Fruit fly (Drosophila melanogaster) whole organism, adult: ENCODE results near the gene Pep.

Source experiments
- CG11617 ChIP-seq: fragments of 200-800 bp; sonication (Bioruptor generic); optimal IDR thresholded peaks from 2 replicates; lab custom pipeline; 2017; ENCODE audit warnings: mild to moderate bottlenecking, missing biosample characterization, missing genetic modification reagents, missing genetic modification characterization
- CG12768 ChIP-seq: fragments of 200-800 bp; sonication (Bioruptor generic); optimal IDR thresholded peaks from 2 replicates; lab custom pipeline; 2017; ENCODE audit warnings: missing biosample characterization, missing genetic modification characterization, mild to moderate bottlenecking, moderate library complexity, missing genetic modification reagents
- CG14711 ChIP-seq: fragments of 200-800 bp; sonication (Bioruptor generic); optimal IDR thresholded peaks from 2 replicates; lab custom pipeline; 2018; ENCODE audit warnings: missing biosample characterization, mild to moderate bottlenecking, missing genetic modification characterization, moderate library complexity
- CG1620 ChIP-seq: fragments of 200-800 bp; sonication (Bioruptor generic); optimal IDR thresholded peaks from 2 replicates; lab custom pipeline; 2016; ENCODE audit warnings: missing biosample characterization, missing genetic modification characterization
- CG33017 ChIP-seq: fragments of 200-800 bp; sonication (Bioruptor generic); optimal IDR thresholded peaks from 2 replicates; lab custom pipeline; 2018; ENCODE audit warnings: missing biosample characterization, mild to moderate bottlenecking, missing genetic modification characterization, moderate library complexity
- CG5204 ChIP-seq: fragments of 200-800 bp; sonication (Bioruptor generic); optimal IDR thresholded peaks from 2 replicates; lab custom pipeline; 2016; ENCODE audit warnings: missing biosample characterization, missing genetic modification characterization
- CG7045 ChIP-seq: fragments of 200-800 bp; sonication (Bioruptor generic); optimal IDR thresholded peaks from 2 replicates; lab custom pipeline; 2017; ENCODE audit warnings: missing biosample characterization, mild to moderate bottlenecking, missing genetic modification characterization
- CG7101 ChIP-seq: fragments of 200-800 bp; sonication (Bioruptor generic); optimal IDR thresholded peaks from 2 replicates; lab custom pipeline; 2018; ENCODE audit warnings: missing biosample characterization, mild to moderate bottlenecking, missing genetic modification characterization, moderate library complexity
- Clk ChIP-seq: fragments of 200-800 bp; sonication (Bioruptor generic); optimal IDR thresholded peaks from 2 replicates; lab custom pipeline; 2017; ENCODE audit warnings: missing biosample characterization, missing genetic modification characterization
- Crg-1 ChIP-seq: fragments of 200-800 bp; sonication (Bioruptor generic); optimal IDR thresholded peaks from 2 replicates; lab custom pipeline; 2016; ENCODE audit warnings: missing biosample characterization, missing genetic modification characterization
- Hr96 ChIP-seq: fragments of 200-800 bp; sonication (Bioruptor generic); optimal IDR thresholded peaks from 2 replicates; lab custom pipeline; 2016; ENCODE audit warnings: missing biosample characterization, missing genetic modification characterization
- Mnt ChIP-seq: fragments of 200-800 bp; sonication (Bioruptor generic); optimal IDR thresholded peaks from 2 replicates; lab custom pipeline; 2016; ENCODE audit warnings: missing biosample characterization, mild to moderate bottlenecking, missing genetic modification characterization
- bab1 ChIP-seq: fragments of 200-800 bp; sonication (Bioruptor generic); optimal IDR thresholded peaks from 3 replicates; lab custom pipeline; 2019; ENCODE audit warnings: missing biosample characterization, mild to moderate bottlenecking, missing genetic modification characterization, moderate library complexity
- cic ChIP-seq: fragments of 200-800 bp; sonication (Bioruptor generic); optimal IDR thresholded peaks from 2 replicates; lab custom pipeline; 2017; ENCODE audit warnings: missing biosample characterization, mild to moderate bottlenecking, missing genetic modification characterization, moderate library complexity
- cnc ChIP-seq, 2 experiments: fragments of >200 bp; optimal IDR thresholded peaks; 2 replicates each; lab custom pipeline; 2017
- kay ChIP-seq: fragments of 200-800 bp; sonication (Bioruptor generic); peaks from one replicate; lab custom pipeline; 2016; ENCODE audit warnings: missing biosample characterization, missing genetic modification characterization, borderline replicate concordance
- ovo ChIP-seq: fragments of 200-800 bp; sonication (Bioruptor generic); optimal IDR thresholded peaks from 2 replicates; lab custom pipeline; 2016; ENCODE audit warnings: missing biosample characterization, missing genetic modification characterization
- pad ChIP-seq: fragments of 200-800 bp; sonication (Bioruptor generic); optimal IDR thresholded peaks from 3 replicates; lab custom pipeline; 2017; ENCODE audit warnings: missing biosample characterization, missing genetic modification characterization, mild to moderate bottlenecking, moderate library complexity, missing genetic modification reagents
- tj ChIP-seq: fragments of 200-800 bp; sonication (Bioruptor generic); optimal IDR thresholded peaks from 3 replicates; lab custom pipeline; 2017; ENCODE audit warnings: missing biosample characterization, mild to moderate bottlenecking, missing genetic modification characterization, moderate library complexity
- toe ChIP-seq: fragments of 200-800 bp; sonication (Bioruptor generic); optimal IDR thresholded peaks from 2 replicates; lab custom pipeline; 2016; ENCODE audit warnings: missing biosample characterization, missing genetic modification characterization

Gene Pep

DNA sequence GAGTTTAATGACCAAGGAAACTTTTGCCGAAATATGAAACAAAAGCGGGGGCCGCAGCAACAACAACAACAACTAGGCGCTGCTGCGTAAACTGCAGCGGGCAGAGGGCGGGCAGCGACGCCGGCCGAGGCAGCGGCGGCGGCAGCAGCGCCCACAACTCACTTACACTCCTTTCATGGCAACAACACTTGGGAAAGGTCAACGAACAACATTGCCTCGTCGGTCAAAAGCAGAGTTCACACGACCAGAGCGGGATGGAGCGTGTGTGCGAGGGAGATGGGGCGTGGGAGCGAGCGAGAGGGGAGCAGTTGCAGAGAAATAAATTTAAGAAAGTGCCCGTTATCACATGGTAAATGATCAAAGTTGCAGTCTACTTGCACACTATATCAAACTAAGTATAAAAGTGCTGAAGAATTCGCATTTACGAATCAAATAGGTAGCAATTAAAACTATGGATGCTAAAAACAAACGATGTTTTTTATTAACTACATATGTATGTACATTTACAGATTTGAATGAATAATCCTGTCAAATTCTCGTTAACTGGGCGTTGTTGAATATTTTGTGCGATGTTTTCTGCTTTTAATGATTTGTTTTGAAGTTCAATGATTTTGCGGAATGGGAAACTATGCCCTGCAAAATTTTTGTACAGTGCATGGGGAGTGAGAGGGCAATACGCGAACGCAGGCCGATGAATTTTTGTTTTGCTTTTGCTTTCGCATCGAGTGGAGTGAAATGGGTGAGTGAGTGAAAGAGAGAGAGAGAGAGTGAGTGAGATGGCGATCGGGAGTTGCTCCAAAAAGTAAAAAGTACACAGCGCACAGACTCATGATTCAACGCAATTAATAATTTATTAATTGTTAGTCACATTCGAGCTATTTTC is 36.4 kb downstream of the Pep start:
- TF ChIP-seq CG7045 (GFP tag; lab: Kevin White, UChicago) (no peak), tj (GFP tag; lab: Kevin White, UChicago) (peak; percentile 59)

DNA sequence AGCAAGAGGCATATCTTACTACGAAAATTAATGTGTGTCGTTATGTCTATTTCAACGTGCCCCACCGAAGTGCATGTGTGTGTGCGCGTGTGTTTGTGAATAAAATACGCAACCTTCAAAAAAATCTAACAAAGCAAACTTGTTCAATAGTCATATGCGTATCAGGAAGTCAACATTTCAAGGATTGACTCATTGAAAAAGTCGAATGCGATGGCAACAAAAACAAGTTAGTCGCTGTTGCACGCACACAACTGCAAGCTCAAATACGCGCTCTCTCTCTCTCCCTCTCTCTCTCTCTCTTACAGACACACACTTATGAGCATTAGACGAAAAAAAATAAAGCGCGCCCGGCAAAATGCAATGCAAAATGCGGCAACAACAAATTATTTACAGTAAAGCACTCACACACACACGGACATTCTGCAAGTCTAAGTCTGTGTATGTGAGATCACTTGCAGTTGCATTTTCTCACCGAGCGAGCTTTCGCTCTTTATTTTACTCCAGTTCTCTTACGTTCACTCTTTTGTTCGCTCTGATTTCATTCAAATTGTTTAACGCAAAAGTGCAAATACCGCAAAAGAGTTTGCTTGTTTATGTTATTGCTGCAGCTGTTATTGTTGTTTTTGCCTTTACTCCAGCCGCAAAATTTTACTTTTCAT is 38.1 kb downstream of the Pep start:
- no peak for TF ChIP-seq CG14711 (tag; lab: Kevin White, UChicago)
- TF ChIP-seq CG5204 (GFP tag; lab: Kevin White, UChicago): no peak
- TF ChIP-seq CG1620 (GFP tag; lab: Kevin White, UChicago): no peak
- peak; percentile 90 for TF ChIP-seq kay (GFP tag; lab: Kevin White, UChicago)
- TF ChIP-seq pad (GFP tag; lab: Kevin White, UChicago): no peak
- no peak for TF ChIP-seq toe (GFP tag; lab: Kevin White, UChicago)
- TF ChIP-seq CG11617 (GFP tag; lab: Kevin White, UChicago): peak; percentile 25
- peak; percentile 79 for TF ChIP-seq cic
- no peak for TF ChIP-seq Clk
- peak; percentile 35 for TF ChIP-seq Mnt
- peak; percentile 80 for TF ChIP-seq tj (GFP tag; lab: Kevin White, UChicago)
- peak; percentile 32 for TF ChIP-seq CG7101
- peak; percentile 14 for TF ChIP-seq bab1
- no peak for TF ChIP-seq Hr96 (GFP tag; lab: Kevin White, UChicago)
- TF ChIP-seq CG12768 (GFP tag; lab: Kevin White, UChicago): peak; percentile 58
- TF ChIP-seq CG7045 (GFP tag; lab: Kevin White, UChicago): no peak
- no peak for TF ChIP-seq cnc (optimal IDR thresholded peaks at IDR 0.05; lab: Kevin White, UChicago)
- TF ChIP-seq ovo: peak; percentile 21
- TF ChIP-seq Crg-1 (GFP tag; lab: Kevin White, UChicago): no peak
- TF ChIP-seq CG33017 (tag; lab: Kevin White, UChicago): peak; percentile 29

DNA sequence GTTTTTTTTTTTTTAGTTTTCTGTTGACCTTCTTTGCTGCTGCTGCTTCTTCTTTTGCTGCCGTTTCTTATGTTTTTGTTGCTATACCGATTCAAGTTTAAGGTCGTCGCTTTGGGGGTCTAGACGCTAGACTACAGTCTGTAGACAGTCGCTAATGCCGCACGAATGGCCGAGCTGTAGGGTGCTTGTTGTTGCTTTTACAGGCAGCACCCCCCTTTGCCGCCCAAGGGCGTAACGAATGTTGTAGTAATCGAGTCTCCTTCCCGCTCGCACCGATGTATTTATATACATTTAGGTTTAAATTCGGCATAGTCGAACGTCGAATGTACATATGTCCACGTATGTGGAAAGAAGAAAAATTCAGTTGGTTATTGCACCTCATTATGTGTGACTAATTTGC is 39.9 kb downstream of the Pep start:
- no peak for TF ChIP-seq cnc (optimal IDR thresholded peaks at IDR 0.05; lab: Kevin White, UChicago)
- TF ChIP-seq CG14711 (tag; lab: Kevin White, UChicago): no peak
- no peak for TF ChIP-seq CG7045 (GFP tag; lab: Kevin White, UChicago)
- no peak for TF ChIP-seq pad (GFP tag; lab: Kevin White, UChicago)
- TF ChIP-seq Clk: no peak

DNA sequence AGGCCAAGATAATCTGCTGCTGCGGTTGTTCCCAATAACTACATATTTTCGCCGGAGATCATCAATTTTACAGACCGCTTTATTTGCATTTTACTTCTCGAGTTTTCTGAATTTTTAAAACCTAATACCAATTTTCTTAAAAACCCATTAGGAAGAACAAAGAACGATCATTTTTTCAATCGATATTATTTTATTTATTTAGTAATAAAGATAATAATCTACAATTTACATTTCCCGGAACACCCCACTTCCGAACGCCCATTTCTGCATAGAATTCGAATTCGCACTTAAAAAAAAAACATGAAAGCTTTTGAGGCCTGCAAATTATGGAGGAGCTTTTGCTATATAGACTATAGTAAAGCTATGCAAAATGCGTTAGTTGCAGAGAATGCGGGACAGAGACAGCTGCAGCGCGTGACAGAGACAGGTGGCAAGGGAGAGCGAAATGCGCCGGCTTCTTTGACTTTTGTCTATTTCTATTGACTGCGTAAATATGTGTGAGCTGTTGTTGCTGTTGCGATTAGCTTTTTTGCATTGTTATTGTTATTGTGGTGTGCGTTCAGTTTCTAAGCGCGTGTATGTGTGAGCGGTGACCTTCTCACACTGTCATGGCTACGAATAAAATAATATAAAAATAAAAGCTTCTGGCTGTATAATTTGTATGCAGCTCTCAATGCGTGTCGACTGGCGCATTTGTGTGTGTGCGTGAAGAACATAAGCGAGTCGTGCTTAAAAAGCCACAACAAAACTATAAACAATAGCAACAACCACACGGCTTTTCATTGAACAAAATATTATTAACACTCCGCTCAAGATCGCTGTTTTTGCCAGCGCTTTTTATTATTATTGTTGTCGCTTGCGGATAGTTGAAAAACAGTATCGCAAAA is 41.1 kb downstream of the Pep start:
- TF ChIP-seq CG1620 (GFP tag; lab: Kevin White, UChicago): no peak
- TF ChIP-seq CG7045 (GFP tag; lab: Kevin White, UChicago): peak; percentile 55
- no peak for TF ChIP-seq cnc (optimal IDR thresholded peaks at IDR 0.05; lab: Kevin White, UChicago)
- no peak for TF ChIP-seq toe (GFP tag; lab: Kevin White, UChicago)
- TF ChIP-seq CG14711 (tag; lab: Kevin White, UChicago): peak; percentile 40
- peak; percentile 53 for TF ChIP-seq Mnt
- peak; percentile 63 for TF ChIP-seq CG7101
- no peak for TF ChIP-seq CG5204 (GFP tag; lab: Kevin White, UChicago)
- TF ChIP-seq CG11617 (GFP tag; lab: Kevin White, UChicago): peak; percentile 18
- TF ChIP-seq CG33017 (tag; lab: Kevin White, UChicago): peak; percentile 49
- TF ChIP-seq Clk: no peak
- TF ChIP-seq CG12768 (GFP tag; lab: Kevin White, UChicago): peak; percentile 85
- no peak for TF ChIP-seq Crg-1 (GFP tag; lab: Kevin White, UChicago)
- TF ChIP-seq tj (GFP tag; lab: Kevin White, UChicago): peak; percentile 31
- TF ChIP-seq Hr96 (GFP tag; lab: Kevin White, UChicago): no peak
- peak; percentile 96 for TF ChIP-seq cic
- no peak for TF ChIP-seq bab1
- peak; percentile 83 for TF ChIP-seq kay (GFP tag; lab: Kevin White, UChicago)
- TF ChIP-seq pad (GFP tag; lab: Kevin White, UChicago): peak; percentile 12
- TF ChIP-seq ovo: peak; percentile 79

DNA sequence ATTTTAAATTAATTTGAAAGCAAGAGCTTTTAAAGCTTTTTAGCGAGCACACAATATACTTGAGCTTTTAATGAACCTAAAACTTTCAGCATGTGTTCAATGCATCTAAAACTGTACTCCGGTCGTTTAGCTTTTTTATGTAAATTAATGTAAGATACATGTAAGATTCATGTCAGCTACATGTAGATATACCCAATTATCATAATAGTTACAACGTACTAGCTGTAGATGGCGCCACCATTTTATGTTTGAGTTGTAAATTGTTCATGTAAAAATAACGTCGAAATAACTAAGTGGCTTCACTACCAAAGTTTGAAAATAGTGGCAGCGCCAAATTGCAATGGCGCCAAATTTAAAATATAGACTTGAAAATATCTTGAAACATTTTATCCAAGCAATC is 47.9 kb downstream of the Pep start:
- no peak for TF ChIP-seq CG33017 (tag; lab: Kevin White, UChicago)
- no peak for TF ChIP-seq Clk
- TF ChIP-seq CG7045 (GFP tag; lab: Kevin White, UChicago): no peak
- peak; percentile 23 for TF ChIP-seq CG7101
- peak; percentile 29 for TF ChIP-seq CG14711 (tag; lab: Kevin White, UChicago)
- peak; percentile 86 for TF ChIP-seq bab1
- TF ChIP-seq CG5204 (GFP tag; lab: Kevin White, UChicago): no peak
- no peak for TF ChIP-seq kay (GFP tag; lab: Kevin White, UChicago)
- TF ChIP-seq cnc (optimal IDR thresholded peaks at IDR 0.05; lab: Kevin White, UChicago): no peak
- peak; percentile 56 for TF ChIP-seq CG1620 (GFP tag; lab: Kevin White, UChicago)
- no peak for TF ChIP-seq ovo
- TF ChIP-seq cic: peak; percentile 52
- no peak for TF ChIP-seq CG11617 (GFP tag; lab: Kevin White, UChicago)
- TF ChIP-seq Hr96 (GFP tag; lab: Kevin White, UChicago): no peak
- TF ChIP-seq Mnt: no peak
- TF ChIP-seq pad (GFP tag; lab: Kevin White, UChicago): peak; percentile 17
- TF ChIP-seq toe (GFP tag; lab: Kevin White, UChicago): no peak
- no peak for TF ChIP-seq Crg-1 (GFP tag; lab: Kevin White, UChicago)
- TF ChIP-seq tj (GFP tag; lab: Kevin White, UChicago): no peak
- no peak for TF ChIP-seq CG12768 (GFP tag; lab: Kevin White, UChicago)
